Fruit fly (Drosophila melanogaster) whole organism, embryonic: ENCODE data around the gene PIP82.
A peak's percentile ranks its signal among the peaks of the same experiment; 100 is the strongest.

ENCODE experiments used
- ATbp ChIP-seq: fragments of 200-800 bp; sonication (Bioruptor generic); optimal IDR thresholded peaks from 2 replicates; lab custom pipeline; 2017; ENCODE audit warnings: missing biosample characterization, mild to moderate bottlenecking, missing genetic modification characterization, missing genetic modification reagents
- Atf6 ChIP-seq: fragments of 200-800 bp; sonication (Bioruptor generic); IDR thresholded peaks from 2 replicates; pipeline ENCODE4 v1.3.6; 2022; ENCODE audit warnings: missing biosample characterization, missing genetic modification characterization
- Blimp-1 ChIP-seq: fragments of 200-800 bp; sonication (Bioruptor generic); optimal IDR thresholded peaks from 3 replicates; lab custom pipeline; 2018; ENCODE audit warnings: missing biosample characterization, missing genetic modification characterization, mild to moderate bottlenecking, moderate library complexity, missing genetic modification reagents
- BtbVII ChIP-seq: fragments of 200-800 bp; sonication (Bioruptor generic); optimal IDR thresholded peaks from 3 replicates; lab custom pipeline; 2017; ENCODE audit warnings: missing biosample characterization, mild to moderate bottlenecking, missing genetic modification characterization
- Bteb2 ChIP-seq: fragments of 200-800 bp; sonication (Bioruptor generic); optimal IDR thresholded peaks from 2 replicates; lab custom pipeline; 2016; ENCODE audit warnings: missing biosample characterization, missing genetic modification characterization
- CG10462 ChIP-seq: fragments of 200-800 bp; sonication (Bioruptor generic); optimal IDR thresholded peaks from 2 replicates; lab custom pipeline; 2016; ENCODE audit warnings: missing biosample characterization, missing genetic modification characterization
- CG11085 ChIP-seq: fragments of 200-800 bp; sonication (Bioruptor generic); IDR thresholded peaks from 2 replicates; pipeline ENCODE4 v1.3.6; 2022; ENCODE audit warnings: missing biosample characterization, missing genetic modification characterization
- CG11504 ChIP-seq: fragments of 200-800 bp; sonication (Bioruptor generic); optimal IDR thresholded peaks from 3 replicates; lab custom pipeline; 2019; ENCODE audit warnings: missing biosample characterization, mild to moderate bottlenecking, missing genetic modification characterization, moderate library complexity
- CG12104 ChIP-seq: fragments of 200-800 bp; sonication (Bioruptor generic); optimal IDR thresholded peaks from 3 replicates; lab custom pipeline; 2016; ENCODE audit warnings: missing biosample characterization, missing genetic modification characterization
- CG1233 ChIP-seq: fragments of 200-800 bp; sonication (Bioruptor generic); optimal IDR thresholded peaks from 4 replicates; lab custom pipeline; 2018; ENCODE audit warnings: missing biosample characterization, mild to moderate bottlenecking, missing genetic modification characterization
- CG12391 ChIP-seq: fragments of 200-800 bp; sonication (Bioruptor generic); optimal IDR thresholded peaks from 3 replicates; lab custom pipeline; 2018; ENCODE audit warnings: missing biosample characterization, mild to moderate bottlenecking, missing genetic modification characterization, moderate library complexity
- CG13123 ChIP-seq: fragments of 200-800 bp; sonication (Bioruptor generic); optimal IDR thresholded peaks from 2 replicates; lab custom pipeline; 2016; ENCODE audit warnings: missing biosample characterization, missing genetic modification characterization
- CG18764 ChIP-seq: fragments of 200-800 bp; sonication (Bioruptor generic); optimal IDR thresholded peaks from 3 replicates; lab custom pipeline; 2016; ENCODE audit warnings: missing biosample characterization, missing genetic modification characterization
- CG3281 ChIP-seq: fragments of 200-800 bp; sonication (Bioruptor generic); optimal IDR thresholded peaks from 3 replicates; lab custom pipeline; 2017; ENCODE audit warnings: missing biosample characterization, mild to moderate bottlenecking, missing genetic modification characterization
- CG3838 ChIP-seq: fragments of 200-800 bp; sonication (Bioruptor generic); optimal IDR thresholded peaks from 3 replicates; lab custom pipeline; 2016; ENCODE audit warnings: missing biosample characterization, missing genetic modification characterization
- CG5953 ChIP-seq: fragments of 200-800 bp; sonication (Bioruptor generic); IDR thresholded peaks from 2 replicates; pipeline ENCODE4 v1.3.6; 2022; ENCODE audit warnings: missing biosample characterization, missing genetic modification characterization
- CG6272 ChIP-seq: fragments of 200-800 bp; sonication (Bioruptor generic); IDR thresholded peaks from 2 replicates; pipeline ENCODE4 v1.3.6; 2022; ENCODE audit warnings: missing biosample characterization, missing genetic modification characterization
- CG6854 ChIP-seq: fragments of 200-800 bp; sonication (Bioruptor generic); optimal IDR thresholded peaks from 3 replicates; lab custom pipeline; 2017; ENCODE audit warnings: missing biosample characterization, mild to moderate bottlenecking, missing genetic modification characterization
- CG7271 ChIP-seq: fragments of 200-800 bp; sonication (Bioruptor generic); optimal IDR thresholded peaks from 2 replicates; lab custom pipeline; 2018; ENCODE audit warnings: missing biosample characterization, mild to moderate bottlenecking, missing genetic modification characterization, moderate library complexity
- CG9727 ChIP-seq: fragments of 200-800 bp; sonication (Bioruptor generic); optimal IDR thresholded peaks from 3 replicates; lab custom pipeline; 2017; ENCODE audit warnings: missing biosample characterization, mild to moderate bottlenecking, missing genetic modification characterization
- CG9817 ChIP-seq: fragments of 200-800 bp; sonication (Bioruptor generic); optimal IDR thresholded peaks from 2 replicates; lab custom pipeline; 2018; ENCODE audit warnings: missing biosample characterization, mild to moderate bottlenecking, missing genetic modification characterization, moderate library complexity
- GATAe ChIP-seq: fragments of 200-800 bp; sonication (Bioruptor generic); conservative IDR thresholded peaks from 2 replicates; pipeline ENCODE4 v1.3.6; 2022; ENCODE audit warnings: missing biosample characterization, missing genetic modification characterization
- Hr39 ChIP-seq: fragments of >200 bp; optimal IDR thresholded peaks from 2 replicates; lab custom pipeline; 2017
- Hr51 ChIP-seq, 2 experiments: fragments of 200-800 bp; sonication (Bioruptor generic); optimal IDR thresholded peaks; 2 replicates in 1 of 2; 3 replicates in 1 of 2; lab custom pipeline; 2016 to 2018; ENCODE audit warnings: missing biosample characterization in 2 of 2, missing genetic modification characterization in 2 of 2, mild to moderate bottlenecking in 1 of 2, moderate library complexity in 1 of 2
- Rfx ChIP-seq: fragments of 200-800 bp; sonication (Bioruptor generic); IDR thresholded peaks from 2 replicates; pipeline ENCODE4 v1.3.6; 2022; ENCODE audit warnings: missing biosample characterization, missing genetic modification characterization
- Scr ChIP-seq: fragments of 200-800 bp; sonication (Bioruptor generic); IDR thresholded peaks from 2 replicates; pipeline ENCODE4 v1.3.6; 2022; ENCODE audit warnings: missing biosample characterization, missing genetic modification characterization; ENCODE audit not compliant: partially characterized antibody
- Spps ChIP-seq: fragments of 200-800 bp; sonication (Bioruptor generic); optimal IDR thresholded peaks from 2 replicates; lab custom pipeline; 2018; ENCODE audit warnings: missing biosample characterization, mild to moderate bottlenecking, missing genetic modification characterization
- Trl ChIP-seq, 3 experiments: fragments of >200 bp in 2 of 3; fragments of 200-800 bp in 1 of 3; sonication (Bioruptor generic) in 1 of 3; optimal IDR thresholded peaks; 2 replicates in 1 of 3; 3 replicates in 2 of 3; lab custom pipeline; 2016 to 2017; ENCODE audit warnings: missing biosample characterization in 1 of 3, missing genetic modification characterization in 1 of 3
- dmrt11E ChIP-seq: fragments of 200-800 bp; sonication (Bioruptor generic); optimal IDR thresholded peaks from 3 replicates; lab custom pipeline; 2018; ENCODE audit warnings: missing biosample characterization, mild to moderate bottlenecking, missing genetic modification characterization, moderate library complexity
- gro ChIP-seq: fragments of 200-800 bp; sonication (Bioruptor generic); optimal IDR thresholded peaks from 2 replicates; lab custom pipeline; 2016; ENCODE audit warnings: missing biosample characterization, missing genetic modification characterization
- hkb ChIP-seq, 2 experiments: fragments of 200-800 bp in 1 of 2; fragments of >200 bp in 1 of 2; sonication (Bioruptor generic) in 1 of 2; IDR thresholded peaks in 1 of 2; optimal IDR thresholded peaks in 1 of 2; 2 replicates each; pipeline versions ENCODE4 v1.3.6 to Lab custom; 2017 to 2022; ENCODE audit warnings: missing biosample characterization in 1 of 2, missing genetic modification characterization in 1 of 2
- jigr1 ChIP-seq: fragments of 200-800 bp; sonication (Bioruptor generic); IDR thresholded peaks from 3 replicates; pipeline ENCODE4 v1.3.6; 2022; ENCODE audit warnings: missing biosample characterization, missing genetic modification characterization
- jumu ChIP-seq: fragments of 200-800 bp; sonication (Bioruptor generic); optimal IDR thresholded peaks from 3 replicates; lab custom pipeline; 2016; ENCODE audit warnings: missing biosample characterization, missing genetic modification characterization
- kay ChIP-seq: fragments of 200-800 bp; sonication (Bioruptor generic); optimal IDR thresholded peaks from 2 replicates; lab custom pipeline; 2016; ENCODE audit warnings: missing biosample characterization, missing genetic modification characterization
- klu ChIP-seq: fragments of 200-800 bp; sonication (Bioruptor generic); IDR thresholded peaks from 2 replicates; pipeline ENCODE4 v1.3.6; 2022; ENCODE audit warnings: missing biosample characterization, missing genetic modification characterization
- lab ChIP-seq: fragments of 200-800 bp; sonication (Bioruptor generic); optimal IDR thresholded peaks from 3 replicates; lab custom pipeline; 2017; ENCODE audit warnings: missing biosample characterization, missing genetic modification characterization, mild to moderate bottlenecking, moderate library complexity, missing genetic modification reagents
- lbe ChIP-seq: fragments of 200-800 bp; sonication (Bioruptor generic); optimal IDR thresholded peaks from 2 replicates; lab custom pipeline; 2016; ENCODE audit warnings: missing biosample characterization, mild to moderate bottlenecking, missing genetic modification characterization
- nerfin-1 ChIP-seq: fragments of 200-800 bp; sonication (Bioruptor generic); optimal IDR thresholded peaks from 3 replicates; lab custom pipeline; 2019; ENCODE audit warnings: missing biosample characterization, mild to moderate bottlenecking, missing genetic modification characterization, moderate library complexity
- p53 ChIP-seq: fragments of 200-800 bp; sonication (Bioruptor generic); optimal IDR thresholded peaks from 2 replicates; lab custom pipeline; 2016; ENCODE audit warnings: missing biosample characterization, missing genetic modification characterization
- pho ChIP-seq: fragments of 200-800 bp; sonication (Bioruptor generic); optimal IDR thresholded peaks from 2 replicates; lab custom pipeline; 2016; ENCODE audit warnings: missing biosample characterization, missing genetic modification characterization
- pum ChIP-seq: fragments of 200-800 bp; sonication (Bioruptor generic); optimal IDR thresholded peaks from 2 replicates; lab custom pipeline; 2016; ENCODE audit warnings: missing biosample characterization, missing genetic modification characterization
- row ChIP-seq: fragments of 200-800 bp; sonication (Bioruptor generic); IDR thresholded peaks from 3 replicates; pipeline ENCODE4 v1.3.6; 2022; ENCODE audit warnings: missing biosample characterization, missing genetic modification characterization
- scrt ChIP-seq: fragments of 200-800 bp; sonication (Bioruptor generic); optimal IDR thresholded peaks from 2 replicates; lab custom pipeline; 2018; ENCODE audit warnings: missing biosample characterization, mild to moderate bottlenecking, missing genetic modification characterization, moderate library complexity
- sd ChIP-seq: fragments of 200-800 bp; sonication (Bioruptor generic); optimal IDR thresholded peaks from 3 replicates; lab custom pipeline; 2018; ENCODE audit warnings: missing biosample characterization, mild to moderate bottlenecking, missing genetic modification characterization, moderate library complexity
- sim ChIP-seq: fragments of 200-800 bp; sonication (Bioruptor generic); IDR thresholded peaks from 2 replicates; pipeline ENCODE4 v1.3.6; 2022; ENCODE audit warnings: missing biosample characterization, missing genetic modification characterization
- sna ChIP-seq: fragments of 200-800 bp; sonication (Bioruptor generic); IDR thresholded peaks from 2 replicates; pipeline ENCODE4 v1.3.6; 2022; ENCODE audit warnings: missing biosample characterization, missing genetic modification characterization; ENCODE audit not compliant: partially characterized antibody
- ssp ChIP-seq: fragments of 200-800 bp; sonication (Bioruptor generic); IDR thresholded peaks from 2 replicates; pipeline ENCODE4 v1.3.6; 2022; ENCODE audit warnings: missing biosample characterization, missing genetic modification characterization
- sug ChIP-seq: fragments of 200-800 bp; optimal IDR thresholded peaks from 2 replicates; lab custom pipeline; 2019; ENCODE audit warnings: missing biosample characterization, mild to moderate bottlenecking, missing genetic modification characterization, moderate library complexity
- trh ChIP-seq: fragments of 200-800 bp; sonication (Bioruptor generic); optimal IDR thresholded peaks from 2 replicates; lab custom pipeline; 2016; ENCODE audit warnings: missing biosample characterization, missing genetic modification characterization
- unpg ChIP-seq: fragments of 200-800 bp; sonication (Bioruptor generic); optimal IDR thresholded peaks from 3 replicates; lab custom pipeline; 2018; ENCODE audit warnings: missing biosample characterization, mild to moderate bottlenecking, missing genetic modification characterization, moderate library complexity

PIP82 gene

DNA sequence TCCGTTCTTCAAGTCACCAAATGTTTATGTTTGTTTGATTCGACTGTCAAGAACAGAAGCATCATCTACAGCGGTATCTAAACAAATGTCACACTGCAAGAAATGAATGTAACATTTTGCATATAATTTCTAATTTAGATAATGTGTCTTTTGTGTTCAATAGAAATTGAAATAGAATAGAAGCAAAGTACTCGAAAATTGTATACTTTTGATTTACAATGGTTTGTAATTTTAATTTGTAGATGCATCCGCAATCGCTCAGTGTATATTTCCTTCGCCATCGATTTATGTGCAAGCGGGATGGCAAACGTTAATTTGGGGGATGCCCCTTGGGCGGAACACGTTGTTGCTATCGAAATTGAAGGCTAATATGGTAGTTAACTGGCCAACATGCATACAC is 8.7 kb upstream of the PIP82 start (continued):
- no peak for TF ChIP-seq Hr39 (lab: Kevin White, UChicago)
- TF ChIP-seq CG5953 (GFP tag; lab: Robert Waterston, UW) = 0 out of 2 replicates have a peak, but pooled peaks have one; percentile 34
- TF ChIP-seq CG6854 (GFP tag; lab: Kevin White, UChicago) = no peak
- no peak for TF ChIP-seq GATAe (GFP tag; lab: Robert Waterston, UW)
- TF ChIP-seq pho (GFP tag; lab: Kevin White, UChicago) = peak; percentile 22
- TF ChIP-seq Scr (GFP tag; lab: Robert Waterston, UW) = no peak
- TF ChIP-seq klu (GFP tag; lab: Robert Waterston, UW) = no peak
- TF ChIP-seq Bteb2 (GFP tag; lab: Kevin White, UChicago) = peak; percentile 8
- TF ChIP-seq p53 = no peak
- peak; percentile 49 for TF ChIP-seq ssp (GFP tag; lab: Robert Waterston, UW)
- peak; percentile 9 for TF ChIP-seq kay (GFP tag; lab: Kevin White, UChicago)
- TF ChIP-seq hkb (optimal IDR thresholded peaks at IDR 0.05; lab: Kevin White, UChicago) = no peak
- TF ChIP-seq hkb (GFP tag; IDR thresholded peaks at IDR 0.05; lab: Robert Waterston, UW) = peak; percentile 77
- TF ChIP-seq scrt = peak; percentile 33
- TF ChIP-seq CG10462 (GFP tag; lab: Kevin White, UChicago) = peak; percentile 28
- TF ChIP-seq CG9727 = peak; percentile 61
- TF ChIP-seq CG18764 (GFP tag; lab: Kevin White, UChicago) = peak; percentile 2
- TF ChIP-seq jigr1 = no peak
- TF ChIP-seq Spps (tag; lab: Kevin White, UChicago) = peak; percentile 38
- peak; percentile 55 for TF ChIP-seq Atf6 (GFP tag; lab: Robert Waterston, UW)
- TF ChIP-seq ATbp (GFP tag; lab: Kevin White, UChicago) = peak; percentile 57
- TF ChIP-seq CG12391 (tag; lab: Kevin White, UChicago) = peak; percentile 74
- no peak for TF ChIP-seq CG13123 (GFP tag; lab: Kevin White, UChicago)
- no peak for TF ChIP-seq CG3838 (GFP tag; lab: Kevin White, UChicago)
- peak; percentile 42 for TF ChIP-seq CG9817
- TF ChIP-seq trh (GFP tag; lab: Kevin White, UChicago) = peak; percentile 26
- peak; percentile 58 for TF ChIP-seq pum (GFP tag; lab: Kevin White, UChicago)
- peak; percentile 67 for TF ChIP-seq BtbVII (GFP tag; lab: Kevin White, UChicago)
- TF ChIP-seq row (GFP tag; lab: Robert Waterston, UW) = peak; percentile 74
- peak; percentile 50 for TF ChIP-seq jumu (GFP tag; lab: Kevin White, UChicago)
- TF ChIP-seq dmrt11E (tag; lab: Kevin White, UChicago) = peak; percentile 64
- TF ChIP-seq nerfin-1 (tag; lab: Kevin White, UChicago) = peak; percentile 32
- TF ChIP-seq sna (GFP tag; lab: Robert Waterston, UW) = no peak
- peak; percentile 5 for TF ChIP-seq sd (tag; lab: Kevin White, UChicago)
- TF ChIP-seq Rfx = peak; percentile 59
- TF ChIP-seq CG7271 (tag; lab: Kevin White, UChicago) = no peak
- TF ChIP-seq Trl (optimal IDR thresholded peaks at IDR 0.05; lab: Kevin White, UChicago) = no peak
- TF ChIP-seq Trl (GFP tag; optimal IDR thresholded peaks at IDR 0.05; lab: Kevin White, UChicago) = peak; percentile 34
- TF ChIP-seq sug (tag; lab: Kevin White, UChicago) = no peak
- 0 out of 2 replicates have a peak, but pooled peaks have one; percentile 11 for TF ChIP-seq CG6272
- no peak for TF ChIP-seq sim (GFP tag; lab: Robert Waterston, UW)
- TF ChIP-seq CG11085 = no peak
- peak; percentile 85 for TF ChIP-seq CG11504
- peak; percentile 78 for TF ChIP-seq unpg (GFP tag; lab: Kevin White, UChicago)
- peak; percentile 78 for TF ChIP-seq lab (GFP tag; lab: Kevin White, UChicago)
- TF ChIP-seq gro = peak; percentile 38
- TF ChIP-seq lbe = no peak
- TF ChIP-seq Hr51 (GFP tag; optimal IDR thresholded peaks at IDR 0.05; lab: Kevin White, UChicago) = peak; percentile 2 to 65
- peak; percentile 74 for TF ChIP-seq Blimp-1 (GFP tag; lab: Kevin White, UChicago)
- peak; percentile 58 for TF ChIP-seq CG1233 (GFP tag; lab: Kevin White, UChicago)
- TF ChIP-seq CG12104 (GFP tag; lab: Kevin White, UChicago) = no peak
- TF ChIP-seq CG3281 (GFP tag; lab: Kevin White, UChicago) = peak; percentile 53
